Worm (Caenorhabditis elegans): ENCODE data around the gene K10D11.3.

DNA sequence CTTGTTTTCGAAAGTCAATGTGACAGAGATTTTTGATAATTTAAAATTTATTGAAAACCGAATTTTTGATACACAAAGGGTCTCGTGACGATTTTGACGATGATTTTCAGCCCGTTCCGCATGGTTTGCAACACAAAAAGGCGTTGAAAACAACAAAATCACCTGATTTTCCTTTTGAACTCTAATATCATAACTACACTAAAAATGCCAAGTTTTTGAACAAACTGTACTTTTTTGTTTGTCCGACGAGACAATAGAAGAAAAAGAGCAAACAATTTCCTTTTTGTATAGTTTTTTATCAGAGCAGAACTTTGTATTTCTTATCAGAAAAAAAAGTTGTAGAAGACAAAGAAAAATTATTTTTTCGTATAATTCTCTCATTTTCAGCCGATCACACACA lies 46.2 kb upstream of the K10D11.3 start:
- TF ChIP-seq lsy-2 (tag; optimal IDR thresholded peaks at IDR 0.05) (no peak), pha-4 (tag; optimal IDR thresholded peaks at IDR 0.05) (no peak), nhr-237 (tag; optimal IDR thresholded peaks at IDR 0.05) (no peak), elt-3 (tag; optimal IDR thresholded peaks at IDR 0.05) (no peak), snpc-4 (tag; optimal IDR thresholded peaks at IDR 0.05) (no peak), unc-39 (tag; optimal IDR thresholded peaks at IDR 0.05) (no peak), M03D4.4 (tag; optimal IDR thresholded peaks at IDR 0.05) (no peak), hlh-1 (tag; optimal IDR thresholded peaks at IDR 0.05) (no peak), elt-1 (tag; optimal IDR thresholded peaks at IDR 0.05; ENCODE audit: borderline replicate concordance, insufficient read depth) (no peak), ztf-11 (tag; optimal IDR thresholded peaks at IDR 0.05) (no peak), nhr-76 (tag; optimal IDR thresholded peaks at IDR 0.05) (no peak), sptf-1 (tag; optimal IDR thresholded peaks at IDR 0.05) (no peak), nhr-12 (tag; optimal IDR thresholded peaks at IDR 0.05) (no peak)

Data from whole organism, mixed stage, embryonic.